Worm (Caenorhabditis elegans) whole organism, young adult: ENCODE measurements around the gene B0244.7.
A peak's percentile ranks its signal among the peaks of the same experiment; 100 is the strongest.

Experiments
- B0035.1 ChIP-seq: sonication (generic microtip); optimal IDR thresholded peaks from 2 replicates; lab custom pipeline; 2016; ENCODE audit warnings: missing genetic modification characterization, mild to moderate bottlenecking, missing compliant biosample characterization, missing genotype, missing genetic modification reagents
- D2030.7 ChIP-seq: fragments of 200-800 bp; sonication (Bioruptor generic); IDR thresholded peaks from 2 replicates; pipeline ENCODE4 v1.3.6; 2022; ENCODE audit warnings: missing genetic modification reagents, missing genetic modification characterization, missing compliant biosample characterization
- F33H1.4 ChIP-seq: fragments of 200-800 bp; sonication (Bioruptor generic); IDR thresholded peaks from 2 replicates; pipeline ENCODE4 v1.3.6; 2022; ENCODE audit warnings: missing genetic modification reagents, missing genetic modification characterization, missing compliant biosample characterization
- F39B2.1 ChIP-seq: fragments of 200-800 bp; sonication (Bioruptor generic); IDR thresholded peaks from 2 replicates; pipeline ENCODE4 v1.3.6; 2022; ENCODE audit warnings: missing genetic modification reagents, missing genetic modification characterization, missing compliant biosample characterization
- F55B11.4 ChIP-seq: sonication (generic microtip); optimal IDR thresholded peaks from 2 replicates; lab custom pipeline; 2016; ENCODE audit warnings: missing compliant biosample characterization, missing genetic modification characterization, borderline replicate concordance; ENCODE audit not compliant: insufficient read depth
- F57A8.1 ChIP-seq: fragments of 200-800 bp; sonication (Bioruptor generic); optimal IDR thresholded peaks from 2 replicates; lab custom pipeline; 2018; ENCODE audit warnings: mild to moderate bottlenecking, missing genetic modification characterization, moderate library complexity, missing compliant biosample characterization
- F57C9.4 ChIP-seq: sonication (generic microtip); optimal IDR thresholded peaks from 2 replicates; lab custom pipeline; 2017; ENCODE audit warnings: mild to moderate bottlenecking, missing genetic modification characterization, missing compliant biosample characterization
- K11D2.4 ChIP-seq: fragments of 200-800 bp; sonication (Bioruptor generic); IDR thresholded peaks from 2 replicates; pipeline ENCODE4 v1.3.6; 2022; ENCODE audit warnings: missing genetic modification reagents, missing genetic modification characterization, missing compliant biosample characterization
- Y79H2A.3 ChIP-seq: fragments of 200-800 bp; sonication (Bioruptor generic); conservative IDR thresholded peaks from 2 replicates; pipeline ENCODE4 v1.3.6; 2022; ENCODE audit warnings: missing genetic modification reagents, missing genetic modification characterization, missing compliant biosample characterization
- ZK185.1 ChIP-seq: sonication (generic microtip); optimal IDR thresholded peaks from 2 replicates; lab custom pipeline; 2016; ENCODE audit warnings: mild to moderate bottlenecking, missing genetic modification characterization, missing compliant biosample characterization; ENCODE audit not compliant: poor library complexity, severe bottlenecking
- ama-1 ChIP-seq, 3 experiments: fragments of 150-350 bp in 1 of 3; sonication (generic microtip) in 2 of 3; optimal IDR thresholded peaks; 2 replicates each; lab custom pipeline; 2014 to 2018; ENCODE audit warnings: missing biosample characterization in 2 of 3, missing genetic modification characterization in 2 of 3, missing genetic modification reagents in 2 of 3
- aptf-2 ChIP-seq: fragments of 200-800 bp; sonication (Bioruptor generic); conservative IDR thresholded peaks from 2 replicates; pipeline ENCODE4 v1.3.6; 2022; ENCODE audit warnings: missing genetic modification reagents, missing genetic modification characterization, missing compliant biosample characterization
- attf-3 ChIP-seq: fragments of 200-800 bp; sonication (Bioruptor generic); conservative IDR thresholded peaks from 2 replicates; pipeline ENCODE4 v1.3.6; 2022; ENCODE audit warnings: missing genetic modification reagents, missing genetic modification characterization, missing compliant biosample characterization
- ceh-100 ChIP-seq: fragments of 200-800 bp; sonication (Bioruptor generic); IDR thresholded peaks from 2 replicates; pipeline ENCODE4 v1.3.6; 2022; ENCODE audit warnings: missing genetic modification reagents, missing genetic modification characterization, missing compliant biosample characterization
- ceh-40 ChIP-seq: fragments of 200-800 bp; sonication (Bioruptor generic); IDR thresholded peaks from 2 replicates; pipeline ENCODE4 v1.3.6; 2022; ENCODE audit warnings: missing genetic modification characterization, missing compliant biosample characterization
- ceh-79 ChIP-seq: sonication (generic microtip); optimal IDR thresholded peaks from 2 replicates; lab custom pipeline; 2017; ENCODE audit warnings: mild to moderate bottlenecking, missing genetic modification characterization, missing compliant biosample characterization
- ceh-91 ChIP-seq: fragments of 200-800 bp; sonication (Bioruptor generic); IDR thresholded peaks from 2 replicates; pipeline ENCODE4 v1.3.6; 2022; ENCODE audit warnings: missing genetic modification reagents, missing genetic modification characterization, missing compliant biosample characterization
- dox-1 ChIP-seq: fragments of 200-800 bp; sonication (Bioruptor generic); IDR thresholded peaks from 2 replicates; pipeline ENCODE4 v1.3.6; 2022; ENCODE audit warnings: missing genetic modification reagents, missing genetic modification characterization, missing compliant biosample characterization
- dpl-1 ChIP-seq: fragments of 150-350 bp; optimal IDR thresholded peaks from 2 replicates; lab custom pipeline; 2014; ENCODE audit warnings: missing biosample characterization, missing genetic modification reagents, missing genetic modification characterization
- efl-1 ChIP-seq: fragments of 150-350 bp; optimal IDR thresholded peaks from 2 replicates; lab custom pipeline; 2014; ENCODE audit warnings: missing biosample characterization, missing genetic modification reagents, missing genetic modification characterization
- egrh-3 ChIP-seq: fragments of 200-800 bp; sonication (Bioruptor generic); IDR thresholded peaks from 2 replicates; pipeline ENCODE4 v1.3.6; 2022; ENCODE audit warnings: missing genetic modification reagents, missing genetic modification characterization, missing compliant biosample characterization
- ekl-4 ChIP-seq: fragments of 200-800 bp; sonication (Bioruptor generic); IDR thresholded peaks from 2 replicates; pipeline ENCODE4 v1.3.6; 2022; ENCODE audit warnings: missing genetic modification reagents, missing genetic modification characterization, missing compliant biosample characterization
- him-1 ChIP-seq: sonication (generic microtip); optimal IDR thresholded peaks from 2 replicates; lab custom pipeline; 2016; ENCODE audit warnings: missing genotype, missing genetic modification reagents, missing genetic modification characterization, missing compliant biosample characterization
- hmg-1.2 ChIP-seq: fragments of 200-800 bp; sonication (Bioruptor generic); IDR thresholded peaks from 2 replicates; pipeline ENCODE4 v1.3.6; 2022; ENCODE audit warnings: missing genetic modification reagents, missing genetic modification characterization, missing compliant biosample characterization
- hrde-1 ChIP-seq: sonication (generic microtip); optimal IDR thresholded peaks from 2 replicates; lab custom pipeline; 2016; ENCODE audit warnings: missing genetic modification characterization, mild to moderate bottlenecking, missing compliant biosample characterization, moderate library complexity, missing genotype, missing genetic modification reagents, borderline replicate concordance
- hsf-1 ChIP-seq: fragments of 200-800 bp; sonication (Bioruptor generic); IDR thresholded peaks from 2 replicates; pipeline ENCODE4 v1.3.6; 2022; ENCODE audit warnings: missing genetic modification reagents, missing genetic modification characterization, missing compliant biosample characterization
- lag-1 ChIP-seq: fragments of 200-800 bp; sonication (Bioruptor generic); IDR thresholded peaks from 2 replicates; pipeline ENCODE4 v1.3.6; 2022; ENCODE audit warnings: missing genetic modification reagents, missing genetic modification characterization, missing compliant biosample characterization
- lin-54 ChIP-seq: fragments of 200-800 bp; sonication (Bioruptor generic); optimal IDR thresholded peaks from 2 replicates; lab custom pipeline; 2018; ENCODE audit warnings: mild to moderate bottlenecking, missing genetic modification characterization, missing compliant biosample characterization
- lsl-1 ChIP-seq: fragments of 200-800 bp; sonication (Bioruptor generic); optimal IDR thresholded peaks from 2 replicates; lab custom pipeline; 2018; ENCODE audit warnings: mild to moderate bottlenecking, missing genetic modification characterization, moderate library complexity, missing compliant biosample characterization
- madf-6 ChIP-seq: fragments of 200-800 bp; sonication (Bioruptor generic); IDR thresholded peaks from 2 replicates; pipeline ENCODE4 v1.3.6; 2022; ENCODE audit warnings: missing genetic modification reagents, missing genetic modification characterization, missing compliant biosample characterization
- madf-8 ChIP-seq: fragments of 200-800 bp; sonication (Bioruptor generic); conservative IDR thresholded peaks from 2 replicates; pipeline ENCODE4 v1.3.6; 2022; ENCODE audit warnings: missing genetic modification reagents, missing genetic modification characterization, missing compliant biosample characterization
- mel-28 ChIP-seq: sonication (generic microtip); optimal IDR thresholded peaks from 2 replicates; lab custom pipeline; 2016; ENCODE audit warnings: borderline replicate concordance, mild to moderate bottlenecking, missing genetic modification characterization, missing compliant biosample characterization
- nhr-120 ChIP-seq: fragments of 200-800 bp; sonication (Bioruptor generic); IDR thresholded peaks from 2 replicates; pipeline ENCODE4 v1.3.6; 2022; ENCODE audit warnings: missing genetic modification characterization, missing compliant biosample characterization
- nhr-179 ChIP-seq: sonication (generic microtip); optimal IDR thresholded peaks from 2 replicates; lab custom pipeline; 2016; ENCODE audit warnings: mild to moderate bottlenecking, missing genetic modification characterization, missing compliant biosample characterization
- nhr-80 ChIP-seq: sonication (generic microtip); optimal IDR thresholded peaks from 2 replicates; lab custom pipeline; 2016; ENCODE audit warnings: missing genetic modification characterization, missing compliant biosample characterization
- snpc-1.1 ChIP-seq: sonication (generic microtip); optimal IDR thresholded peaks from 2 replicates; lab custom pipeline; 2017; ENCODE audit warnings: missing genetic modification characterization, mild to moderate bottlenecking, missing compliant biosample characterization, antibody characterized with exemption, moderate library complexity, missing genotype, missing genetic modification reagents; ENCODE audit not compliant: insufficient read depth
- snpc-1.3 ChIP-seq: sonication (generic microtip); optimal IDR thresholded peaks from 2 replicates; lab custom pipeline; 2017; ENCODE audit warnings: missing genetic modification characterization, mild to moderate bottlenecking, missing compliant biosample characterization, antibody characterized with exemption, moderate library complexity, missing genotype, missing genetic modification reagents; ENCODE audit not compliant: insufficient read depth
- snpc-3.4 ChIP-seq: sonication (generic microtip); optimal IDR thresholded peaks from 2 replicates; lab custom pipeline; 2017; ENCODE audit warnings: missing genetic modification characterization, mild to moderate bottlenecking, missing compliant biosample characterization, antibody characterized with exemption, moderate library complexity, missing genotype, missing genetic modification reagents
- tbp1 ChIP-seq: fragments of 200-800 bp; sonication (Bioruptor generic); optimal IDR thresholded peaks from 2 replicates; lab custom pipeline; 2018; ENCODE audit warnings: mild to moderate bottlenecking, missing genetic modification characterization, missing compliant biosample characterization
- xnd-1 ChIP-seq: sonication (generic microtip); optimal IDR thresholded peaks from 2 replicates; lab custom pipeline; 2016; ENCODE audit warnings: missing genotype, missing genetic modification reagents, missing genetic modification characterization, missing compliant biosample characterization
- ztf-18 ChIP-seq: sonication (generic microtip); optimal IDR thresholded peaks from 2 replicates; lab custom pipeline; 2016; ENCODE audit warnings: missing genotype, mild to moderate bottlenecking, missing genetic modification characterization, missing compliant biosample characterization
- ztf-26 ChIP-seq: sonication (generic microtip); optimal IDR thresholded peaks from 2 replicates; lab custom pipeline; 2017; ENCODE audit warnings: missing genetic modification characterization, missing compliant biosample characterization
- ztf-6 ChIP-seq: fragments of 200-800 bp; sonication (Bioruptor generic); IDR thresholded peaks from 2 replicates; pipeline ENCODE4 v1.3.6; 2022; ENCODE audit warnings: missing genetic modification reagents, missing genetic modification characterization, missing compliant biosample characterization

Gene B0244.7

DNA sequence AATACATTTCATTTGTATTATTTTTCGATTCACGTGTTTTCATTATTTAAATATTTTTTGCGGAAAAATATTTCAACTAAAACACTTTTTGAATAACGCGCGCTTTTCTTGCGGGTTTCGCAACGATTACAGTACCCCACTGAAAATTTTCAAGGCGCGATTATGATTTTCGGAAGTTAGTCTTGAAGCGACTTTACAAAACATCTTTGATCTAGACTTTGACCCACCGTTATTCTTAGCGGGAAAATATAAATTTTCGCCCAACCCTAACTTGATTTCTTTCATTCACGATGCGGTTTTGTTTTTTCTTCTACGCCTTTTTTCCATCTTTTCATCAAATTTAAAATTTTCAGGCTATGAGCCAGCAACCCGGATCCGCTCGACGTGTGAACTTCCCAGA, 3.5 kb upstream of the B0244.7 start, which contains the start of gene egg-1 (continued):
- peak; percentile 98 for TF ChIP-seq xnd-1 (tag; lab: Kevin White, UChicago)
- peak; percentile 95 for TF ChIP-seq dpl-1 (GFP tag; lab: Kevin White, UChicago)
- peak; percentile 8 for TF ChIP-seq hrde-1 (tag; lab: Kevin White, UChicago)
- TF ChIP-seq ztf-26, result no peak
- TF ChIP-seq ztf-6, result no peak
- peak; percentile 93 for TF ChIP-seq D2030.7 (GFP tag; lab: Robert Waterston, UW)
- TF ChIP-seq ceh-40 (GFP tag; lab: Robert Waterston, UW), result no peak
- TF ChIP-seq ceh-100 (GFP tag; lab: Robert Waterston, UW), result peak; percentile 53
- TF ChIP-seq lag-1 (GFP tag; lab: Robert Waterston, UW), result no peak
- TF ChIP-seq aptf-2 (GFP tag; lab: Robert Waterston, UW), result peak; percentile 70; the same call in 1 of the 2 replicates
- peak; percentile 21 for TF ChIP-seq snpc-1.1 (tag; lab: Kevin White, UChicago)
- 0 out of 2 replicates have a peak, but pooled peaks have one; percentile 59 for TF ChIP-seq ekl-4 (GFP tag; lab: Robert Waterston, UW)
- peak; percentile 89 for TF ChIP-seq hsf-1 (GFP tag; lab: Robert Waterston, UW)
- TF ChIP-seq Y79H2A.3 (GFP tag; lab: Robert Waterston, UW), result peak; percentile 50; the same call in 1 of the 2 replicates
- peak; percentile 99 for TF ChIP-seq madf-6
- TF ChIP-seq nhr-179, result no peak
- TF ChIP-seq snpc-1.3 (tag; lab: Kevin White, UChicago), result peak; percentile 93
- no peak for TF ChIP-seq egrh-3
- peak; percentile 95 for TF ChIP-seq lin-54 (GFP tag; lab: Kevin White, UChicago)
- peak; percentile 98 for TF ChIP-seq efl-1 (GFP tag; lab: Kevin White, UChicago)
- no peak for TF ChIP-seq nhr-120 (GFP tag; lab: Robert Waterston, UW)
- TF ChIP-seq tbp1, result peak; percentile 65
- TF ChIP-seq K11D2.4 (GFP tag; lab: Robert Waterston, UW), result no peak
- TF ChIP-seq him-1 (tag; lab: Kevin White, UChicago), result peak; percentile 85
- TF ChIP-seq ceh-91 (GFP tag; lab: Robert Waterston, UW), result peak; percentile 96
- TF ChIP-seq mel-28 (tag; lab: Kevin White, UChicago), result no peak
- TF ChIP-seq B0035.1 (tag; lab: Kevin White, UChicago), result no peak
- no peak for TF ChIP-seq ZK185.1 (tag; lab: Kevin White, UChicago)
- TF ChIP-seq F57A8.1 (GFP tag; lab: Kevin White, UChicago), result no peak
- peak; percentile 17; the same call in 1 of the 2 replicates for TF ChIP-seq attf-3 (GFP tag; lab: Robert Waterston, UW)

DNA sequence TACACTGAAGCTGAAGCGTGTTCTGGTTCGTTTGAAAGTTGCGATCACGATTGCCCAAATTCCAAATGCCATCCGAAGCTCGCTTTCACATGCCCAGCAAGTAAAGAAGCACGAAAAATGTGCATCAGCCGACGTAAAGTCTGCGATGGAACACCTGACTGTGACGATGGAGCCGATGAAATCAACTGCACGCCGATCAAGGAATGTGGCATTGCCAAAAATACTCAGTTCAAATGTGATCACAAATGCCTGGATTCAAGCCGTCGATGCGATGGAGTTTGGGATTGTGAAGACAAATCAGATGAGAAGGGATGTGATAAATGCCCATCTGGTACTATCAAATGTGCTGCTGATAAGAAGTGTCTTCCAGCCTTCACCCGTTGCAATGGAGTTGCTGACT, 1.9 kb upstream of the B0244.7 start:
- TF ChIP-seq F55B11.4 (tag; lab: Kevin White, UChicago), result no peak
- TF ChIP-seq hmg-1.2 (GFP tag; lab: Robert Waterston, UW), result 0 out of 2 replicates have a peak, but pooled peaks have one; percentile 9

DNA sequence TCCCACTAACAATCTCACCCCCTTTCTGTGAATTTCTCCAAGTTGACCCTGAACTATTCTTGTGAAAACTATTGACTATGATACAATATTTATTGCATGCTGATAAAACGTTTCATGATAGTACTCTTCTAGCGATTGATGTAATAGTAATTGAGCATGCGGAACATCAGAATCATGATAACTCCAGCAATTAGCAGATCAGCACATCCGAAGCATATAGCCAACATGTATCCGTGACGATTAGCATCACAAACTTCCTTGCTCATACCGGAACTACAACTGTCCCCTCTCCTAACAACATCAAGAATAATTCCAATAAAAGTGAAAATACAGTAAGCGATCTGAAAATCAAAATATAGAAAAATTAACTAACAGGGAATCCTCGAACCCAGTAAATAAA, 1.3 kb upstream of the B0244.7 start:
- no peak for TF ChIP-seq lag-1 (GFP tag; lab: Robert Waterston, UW)
- TF ChIP-seq hrde-1 (tag; lab: Kevin White, UChicago), result peak; percentile 21
- no peak for TF ChIP-seq F57C9.4 (tag; lab: Kevin White, UChicago)
- no peak for TF ChIP-seq ZK185.1 (tag; lab: Kevin White, UChicago)
- no peak for TF ChIP-seq ceh-79
- TF ChIP-seq nhr-80 (tag; lab: Kevin White, UChicago), result no peak
- TF ChIP-seq snpc-3.4 (tag; lab: Kevin White, UChicago), result no peak
- TF ChIP-seq F39B2.1, result no peak
- no peak for TF ChIP-seq dox-1 (GFP tag; lab: Robert Waterston, UW)
- TF ChIP-seq lsl-1, result peak; percentile 21
- 0 out of 2 replicates have a peak, but pooled peaks have one; percentile 54 for TF ChIP-seq ekl-4 (GFP tag; lab: Robert Waterston, UW)
- TF ChIP-seq F33H1.4 (GFP tag; lab: Robert Waterston, UW), result 0 out of 2 replicates have a peak, but pooled peaks have one; percentile 15
- TF ChIP-seq ztf-18 (tag; lab: Kevin White, UChicago), result no peak
- TF ChIP-seq madf-8 (GFP tag; lab: Robert Waterston, UW), result no peak; the same call in 1 of the 2 replicates
- peak; percentile 61 for TF ChIP-seq madf-6
- no peak for TF ChIP-seq ama-1 (optimal IDR thresholded peaks at IDR 0.05; lab: Kevin White, UChicago)
- TF ChIP-seq ama-1 (GFP tag; optimal IDR thresholded peaks at IDR 0.05; lab: Kevin White, UChicago), result no peak
- TF ChIP-seq ztf-6, result no peak
- no peak for TF ChIP-seq snpc-1.1 (tag; lab: Kevin White, UChicago)
- no peak for TF ChIP-seq dpl-1 (GFP tag; lab: Kevin White, UChicago)
